Worm (Caenorhabditis elegans): Measurements from ENCODE around the gene oac-10.

ce11 chrII:3906615-3907190 lies 37.0 kb downstream of the oac-10 start, which contains the start of the genes F53C3.11 and fbxb-103:
- TF ChIP-seq ceh-20 (GFP tag; IDR thresholded peaks at IDR 0.05), result no peak
- no peak for TF ChIP-seq egl-27 (tag; optimal IDR thresholded peaks at IDR 0.05)
- no peak for TF ChIP-seq pqm-1 (tag; optimal IDR thresholded peaks at IDR 0.05)
- no peak for TF ChIP-seq hlh-11 (tag; optimal IDR thresholded peaks at IDR 0.05)
- no peak for TF ChIP-seq mxl-2 (GFP tag; conservative IDR thresholded peaks at IDR 0.05)
